Fruit fly (Drosophila melanogaster): Measurements from ENCODE around the gene CG31787.

CG31787 gene

DNA sequence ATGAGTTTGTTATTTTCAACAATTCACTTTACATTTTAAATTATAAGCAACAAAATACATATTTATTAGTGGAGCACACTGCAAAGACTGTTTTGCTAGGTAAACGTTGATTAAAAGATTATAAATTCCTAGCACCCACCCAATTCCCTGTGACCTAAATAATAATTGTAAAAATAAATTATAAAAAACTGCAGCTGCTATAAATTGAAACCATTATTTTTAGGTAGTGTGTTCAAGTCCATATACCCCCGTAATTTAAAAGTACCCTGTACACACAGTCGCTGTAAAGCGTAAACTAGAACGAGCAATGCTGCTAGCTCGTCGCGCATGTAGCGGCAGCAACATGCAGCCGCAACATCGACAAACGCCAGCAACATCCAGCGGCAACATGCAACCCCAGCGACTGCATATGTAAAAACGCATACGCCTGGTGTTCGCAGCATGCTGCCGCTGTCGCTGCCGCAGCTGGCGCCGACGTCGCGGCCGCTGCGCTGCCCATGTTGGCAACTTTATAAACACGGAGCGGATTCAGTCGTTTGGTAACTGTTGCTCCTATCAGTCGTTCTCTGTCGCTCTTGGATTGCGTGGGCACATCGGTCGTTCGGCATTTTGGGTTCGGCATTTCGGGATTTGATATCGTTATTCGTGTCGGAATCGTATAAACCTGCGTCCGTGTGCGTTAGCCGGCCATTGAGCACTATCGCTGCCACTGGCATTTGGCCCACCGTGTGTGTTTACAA, 34.2 kb upstream of the CG31787 start, which contains the start of gene Fas3 (continued):
- TF ChIP-seq CG14710 (tag; optimal IDR thresholded peaks at IDR 0.05) (no peak), slbo (GFP tag; IDR thresholded peaks at IDR 0.05) (0 out of 2 replicates have a peak, but pooled peaks have one; percentile 7), CG17359 (tag; optimal IDR thresholded peaks at IDR 0.05) (no peak), CG4282 (GFP tag; optimal IDR thresholded peaks at IDR 0.05) (no peak), caup (GFP tag; optimal IDR thresholded peaks at IDR 0.05; ENCODE audit: severe bottlenecking) (peak; percentile 59), CG13424 (tag; optimal IDR thresholded peaks at IDR 0.05) (no peak), insv (GFP tag; optimal IDR thresholded peaks at IDR 0.05) (no peak), dm (GFP tag; optimal IDR thresholded peaks at IDR 0.05) (no peak), CG12219 (GFP tag; optimal IDR thresholded peaks at IDR 0.05) (no peak), amos (GFP tag; IDR thresholded peaks at IDR 0.05; ENCODE audit: partially characterized antibody) (peak; percentile 41; the same call in 1 of the 2 replicates), cwo (GFP tag; optimal IDR thresholded peaks at IDR 0.05) (no peak), Chrac-16 (GFP tag; optimal IDR thresholded peaks at IDR 0.05) (no peak), CG18764 (GFP tag; optimal IDR thresholded peaks at IDR 0.05) (no peak), CG3163 (GFP tag; optimal IDR thresholded peaks at IDR 0.05) (no peak), CG9609 (GFP tag; optimal IDR thresholded peaks at IDR 0.05) (no peak), CG32767 (GFP tag; IDR thresholded peaks at IDR 0.05) (no peak; the same call in 1 of the 2 replicates), CG10543 (GFP tag; optimal IDR thresholded peaks at IDR 0.05) (no peak), so (GFP tag; IDR thresholded peaks at IDR 0.05) (peak; percentile 59; the same call in 1 of the 3 replicates), nerfin-2 (GFP tag; IDR thresholded peaks at IDR 0.05; ENCODE audit: partially characterized antibody) (no peak), HLHmδ (GFP tag; optimal IDR thresholded peaks at IDR 0.05) (peak; percentile 62), CG9876 (GFP tag; optimal IDR thresholded peaks at IDR 0.05) (no peak), Sry-β (GFP tag; optimal IDR thresholded peaks at IDR 0.05) (no peak), CG5953 (GFP tag; IDR thresholded peaks at IDR 0.05) (no peak), toy (GFP tag; IDR thresholded peaks at IDR 0.05) (no peak), Dp (GFP tag; optimal IDR thresholded peaks at IDR 0.05) (no peak), CG7745 (tag; optimal IDR thresholded peaks at IDR 0.05) (no peak), CG4424 (GFP tag; optimal IDR thresholded peaks at IDR 0.05) (peak; percentile 44), Dad (GFP tag; optimal IDR thresholded peaks at IDR 0.05) (no peak), az2 (GFP tag; optimal IDR thresholded peaks at IDR 0.05) (no peak), Meics (GFP tag; optimal IDR thresholded peaks at IDR 0.05) (peak; percentile 17), ERR (GFP tag; optimal IDR thresholded peaks at IDR 0.05) (no peak), Deaf1 (tag; optimal IDR thresholded peaks at IDR 0.05) (peak; percentile 99), Abd-B (GFP tag; optimal IDR thresholded peaks at IDR 0.05) (no peak), CG10462 (GFP tag; optimal IDR thresholded peaks at IDR 0.05) (no peak), CG12236 (GFP tag; optimal IDR thresholded peaks at IDR 0.05) (no peak), CG1832 (GFP tag; optimal IDR thresholded peaks at IDR 0.05) (no peak), Mrtf (GFP tag; IDR thresholded peaks at IDR 0.05) (no peak), Aef1 (GFP tag; IDR thresholded peaks at IDR 0.05) (no peak), ham (GFP tag; IDR thresholded peaks at IDR 0.05) (no peak), sima (GFP tag; optimal IDR thresholded peaks at IDR 0.05) (no peak), tgo (GFP tag; IDR thresholded peaks at IDR 0.05) (no peak), CG12942 (GFP tag; optimal IDR thresholded peaks at IDR 0.05) (no peak), Tbp (GFP tag; optimal IDR thresholded peaks at IDR 0.05) (no peak), kay (GFP tag; optimal IDR thresholded peaks at IDR 0.05) (no peak), run (tag; optimal IDR thresholded peaks at IDR 0.05) (peak; percentile 2), exex (tag; optimal IDR thresholded peaks at IDR 0.05) (peak; percentile 16), CG18476 (GFP tag; optimal IDR thresholded peaks at IDR 0.05) (no peak), CG4854 (GFP tag; optimal IDR thresholded peaks at IDR 0.05) (no peak), CG17328 (GFP tag; IDR thresholded peaks at IDR 0.05) (no peak; the same call in 1 of the 2 replicates), CG2712 (tag; optimal IDR thresholded peaks at IDR 0.05) (peak; percentile 17)

Data from whole organism, embryonic.